Worm (Caenorhabditis elegans): ENCODE results near the gene ZK1320.11.

DNA sequence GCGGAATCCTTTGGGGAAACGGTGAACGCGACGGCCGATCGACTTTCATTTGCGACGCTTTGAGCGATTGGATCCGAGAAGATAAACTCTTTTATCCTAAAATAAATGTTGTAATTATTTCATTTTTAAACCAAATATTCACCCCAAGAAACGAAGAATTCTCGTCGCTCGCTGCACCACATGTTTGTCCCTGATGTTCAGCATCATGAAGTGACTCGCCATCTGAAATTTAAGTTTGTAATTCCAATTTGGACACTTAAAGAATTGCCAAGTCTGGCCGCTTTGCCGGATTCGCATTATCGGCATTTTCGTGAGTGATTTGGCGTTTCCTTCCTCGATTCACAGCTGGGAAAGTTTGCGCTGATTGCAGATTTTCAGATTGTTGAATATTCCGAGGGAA lies 50.5 kb downstream of the ZK1320.11 start, which contains the start of gene Y53C12A.6:
- TF ChIP-seq elt-2 (tag; optimal IDR thresholded peaks at IDR 0.05) (no peak), T23F11.4 (GFP tag; optimal IDR thresholded peaks at IDR 0.05) (no peak), tbx-7 (tag; optimal IDR thresholded peaks at IDR 0.05) (no peak), ama-1 (optimal IDR thresholded peaks at IDR 0.05) (no peak), ceh-9 (tag; optimal IDR thresholded peaks at IDR 0.05) (no peak), ceh-6 (GFP tag; optimal IDR thresholded peaks at IDR 0.05) (no peak), pha-2 (tag; optimal IDR thresholded peaks at IDR 0.05) (no peak), nhr-11 (tag; optimal IDR thresholded peaks at IDR 0.05) (no peak), unc-55 (GFP tag; optimal IDR thresholded peaks at IDR 0.05) (no peak), pqm-1 (tag; optimal IDR thresholded peaks at IDR 0.05) (no peak), unc-86 (tag; optimal IDR thresholded peaks at IDR 0.05) (no peak), hlh-15 (tag; optimal IDR thresholded peaks at IDR 0.05) (no peak), sox-4 (tag; optimal IDR thresholded peaks at IDR 0.05) (no peak), ceh-18 (tag; optimal IDR thresholded peaks at IDR 0.05) (no peak)
